Worm (Caenorhabditis elegans) whole organism, L4 larva: Measurements from ENCODE around the gene T20D4.19.

Source experiments
- aha-1 ChIP-seq: fragments of 150-350 bp; peaks from one replicate; lab custom pipeline; 2014; ENCODE audit warnings: missing biosample characterization, missing genetic modification characterization
- arid-1 ChIP-seq: fragments of 200-800 bp; sonication (Bioruptor generic); conservative IDR thresholded peaks from 2 replicates; pipeline ENCODE4 v1.3.6; 2022; ENCODE audit warnings: missing genetic modification reagents, missing genetic modification characterization, missing compliant biosample characterization
- ceh-28 ChIP-seq: fragments of 150-350 bp; optimal IDR thresholded peaks from 2 replicates; lab custom pipeline; 2014; ENCODE audit warnings: missing biosample characterization, missing genetic modification reagents, missing genetic modification characterization
- daf-16 ChIP-seq, 3 experiments: sonication (generic microtip); optimal IDR thresholded peaks; 2 replicates each; lab custom pipeline; 2016 to 2017; ENCODE audit warnings: missing genetic modification characterization in 3 of 3, missing genetic modification reagents in 3 of 3, mild to moderate bottlenecking in 2 of 3, missing compliant biosample characterization in 2 of 3, missing biosample characterization in 1 of 3, moderate library complexity in 1 of 3
- fos-1 ChIP-seq: fragments of 150-350 bp; optimal IDR thresholded peaks from 2 replicates; lab custom pipeline; 2014; ENCODE audit warnings: missing biosample characterization, missing genetic modification characterization
- mdl-1 ChIP-seq, 2 experiments: fragments of 150-350 bp in 1 of 2; sonication (generic microtip) in 1 of 2; optimal IDR thresholded peaks; 2 replicates each; lab custom pipeline; 2014 to 2017; ENCODE audit warnings: missing biosample characterization in 2 of 2, missing genetic modification characterization in 2 of 2
- nhr-111 ChIP-seq: fragments of 200-800 bp; sonication (Bioruptor generic); optimal IDR thresholded peaks from 2 replicates; lab custom pipeline; 2018; ENCODE audit warnings: mild to moderate bottlenecking, missing genetic modification characterization, missing compliant biosample characterization
- nhr-28 ChIP-seq: fragments of 150-350 bp; optimal IDR thresholded peaks from 2 replicates; lab custom pipeline; 2014; ENCODE audit warnings: missing biosample characterization, missing genetic modification characterization
- nhr-6 ChIP-seq: fragments of 150-350 bp; optimal IDR thresholded peaks from 2 replicates; lab custom pipeline; 2014; ENCODE audit warnings: missing biosample characterization, missing genetic modification characterization
- pqm-1 ChIP-seq: sonication (generic microtip); optimal IDR thresholded peaks from 2 replicates; lab custom pipeline; 2017; ENCODE audit warnings: missing biosample characterization, missing genetic modification characterization
- snpc-4 ChIP-seq: fragments of 150-350 bp; optimal IDR thresholded peaks from 2 replicates; lab custom pipeline; 2014; ENCODE audit warnings: missing biosample characterization, missing genetic modification characterization
- unc-39 ChIP-seq: sonication (generic microtip); optimal IDR thresholded peaks from 2 replicates; lab custom pipeline; 2017; ENCODE audit warnings: missing biosample characterization, missing genetic modification characterization
- zfp-2 ChIP-seq: sonication (generic microtip); optimal IDR thresholded peaks from 2 replicates; lab custom pipeline; 2016; ENCODE audit warnings: mild to moderate bottlenecking, missing genetic modification characterization, missing compliant biosample characterization

DNA sequence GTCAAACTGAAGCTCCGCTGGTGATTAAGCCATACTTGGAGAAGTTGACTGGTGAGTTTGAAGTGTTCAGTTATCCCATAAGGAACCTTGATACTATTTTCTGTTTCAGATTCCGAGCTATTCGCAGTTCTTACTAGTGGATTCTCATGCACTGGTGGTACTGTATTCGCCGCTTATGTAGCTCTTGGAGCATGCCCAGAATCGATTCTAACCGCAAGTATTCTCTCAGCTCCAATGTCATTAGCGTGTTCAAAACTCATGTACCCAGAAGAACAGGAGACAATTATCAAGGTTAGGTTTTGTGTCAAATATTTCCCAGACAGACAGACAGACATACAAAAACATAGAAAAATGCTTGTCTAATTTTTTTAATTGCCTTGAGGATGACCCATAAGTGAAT lies 33.5 kb upstream of the T20D4.19 start:
- TF ChIP-seq fos-1 (no peak), daf-16 (GFP tag; optimal IDR thresholded peaks at IDR 0.05; lab: Kevin White, UChicago) (no peak), daf-16 (tag; optimal IDR thresholded peaks at IDR 0.05; lab: Kevin White, UChicago) (no peak), mdl-1 (tag; optimal IDR thresholded peaks at IDR 0.05; lab: Kevin White, UChicago) (no peak), nhr-28 (tag; lab: Kevin White, UChicago) (no peak), zfp-2 (tag; lab: Kevin White, UChicago) (no peak), ceh-28 (tag; lab: Kevin White, UChicago) (no peak), unc-39 (tag; lab: Kevin White, UChicago) (no peak), pqm-1 (no peak), arid-1 (no peak), nhr-6 (no peak), nhr-111 (GFP tag; lab: Kevin White, UChicago) (no peak), aha-1 (no peak), snpc-4 (no peak)
